Worm (Caenorhabditis elegans) whole organism, midembryonic: ENCODE measurements around the gene lhfp-4.

Experiments used
- T22C8.4 ChIP-seq: fragments of 200-800 bp; sonication (Bioruptor generic); IDR thresholded peaks from 2 replicates; pipeline ENCODE4 v1.3.6; 2022; ENCODE audit warnings: missing genetic modification characterization, missing compliant biosample characterization
- cog-1 ChIP-seq: sonication (generic microtip); optimal IDR thresholded peaks from 2 replicates; lab custom pipeline; 2016; ENCODE audit warnings: missing genetic modification characterization, missing compliant biosample characterization
- flt-1 ChIP-seq: fragments of 200-800 bp; sonication (Bioruptor generic); IDR thresholded peaks from 2 replicates; pipeline ENCODE4 v1.3.6; 2022; ENCODE audit warnings: missing genetic modification characterization, missing compliant biosample characterization
- klf-2 ChIP-seq: fragments of 200-800 bp; sonication (Bioruptor generic); conservative IDR thresholded peaks from 2 replicates; pipeline ENCODE4 v1.3.6; 2022; ENCODE audit warnings: missing genetic modification reagents, missing genetic modification characterization, missing compliant biosample characterization
- med-1 ChIP-seq: sonication (generic microtip); optimal IDR thresholded peaks from 2 replicates; lab custom pipeline; 2017; ENCODE audit warnings: missing genetic modification characterization, mild to moderate bottlenecking, missing compliant biosample characterization, antibody characterized with exemption, missing genetic modification reagents; ENCODE audit not compliant: insufficient read depth
- ref-1 ChIP-seq: fragments of 200-800 bp; sonication (Bioruptor generic); conservative IDR thresholded peaks from 2 replicates; pipeline ENCODE4 v1.3.6; 2022; ENCODE audit warnings: missing genetic modification reagents, missing genetic modification characterization, missing compliant biosample characterization
- tab-1 ChIP-seq: fragments of 200-800 bp; sonication (Bioruptor generic); IDR thresholded peaks from 2 replicates; pipeline ENCODE4 v1.3.6; 2022; ENCODE audit warnings: missing genetic modification characterization, missing compliant biosample characterization
- ztf-23 ChIP-seq: fragments of 200-800 bp; sonication (Bioruptor generic); IDR thresholded peaks from 2 replicates; pipeline ENCODE4 v1.3.6; 2022; ENCODE audit warnings: missing genetic modification reagents, missing genetic modification characterization, missing compliant biosample characterization
- ztf-29 ChIP-seq: fragments of 200-800 bp; sonication (Bioruptor generic); IDR thresholded peaks from 2 replicates; pipeline ENCODE4 v1.3.6; 2022; ENCODE audit warnings: missing genetic modification reagents, missing genetic modification characterization, missing compliant biosample characterization

lhfp-4 gene

ce11 chrIV:17275281-17275680, at the start of gene lhfp-4:
TSS of gene lhfp-4 (plus strand) at chrIV:17275581.
- no peak for TF ChIP-seq ref-1
- TF ChIP-seq tab-1 (GFP tag; lab: Robert Waterston, UW), result no peak
- TF ChIP-seq ztf-29, result no peak
- no peak for TF ChIP-seq ztf-23 (GFP tag; lab: Robert Waterston, UW)
- no peak for TF ChIP-seq med-1 (GFP tag; lab: Kevin White, UChicago)
- TF ChIP-seq cog-1 (tag; lab: Kevin White, UChicago), result no peak

DNA sequence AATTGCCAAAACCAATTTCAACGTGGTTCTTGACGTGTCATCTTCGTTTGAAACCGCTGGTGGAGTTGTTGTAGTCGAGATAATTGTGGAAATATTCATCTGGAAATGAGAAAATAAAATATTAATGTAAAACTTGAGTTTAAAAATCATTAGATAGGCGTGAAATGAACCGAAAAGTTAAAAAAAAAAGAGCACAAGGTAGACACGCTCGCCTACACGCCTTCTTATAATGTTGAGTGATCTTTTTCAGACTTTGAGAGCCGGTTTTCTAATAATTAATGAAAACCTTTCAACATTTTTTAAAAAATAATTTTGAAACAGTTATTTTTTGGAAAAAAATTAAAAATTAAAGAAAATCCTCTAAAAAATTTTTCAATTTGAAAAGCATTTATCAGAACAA, 44.4 kb upstream of the lhfp-4 start, which contains the start of gene npr-32:
npr-32 (minus strand) TSS at position 101 of the 400 bp plus-strand sequence.
- TF ChIP-seq tab-1 (GFP tag; lab: Robert Waterston, UW), result no peak
- TF ChIP-seq ztf-23 (GFP tag; lab: Robert Waterston, UW), result no peak
- no peak for TF ChIP-seq med-1 (GFP tag; lab: Kevin White, UChicago)
- TF ChIP-seq flt-1 (GFP tag; lab: Robert Waterston, UW), result no peak
- TF ChIP-seq cog-1 (tag; lab: Kevin White, UChicago), result no peak
- no peak for TF ChIP-seq T22C8.4
- no peak for TF ChIP-seq ref-1
- TF ChIP-seq klf-2 (GFP tag; lab: Robert Waterston, UW), result no peak
- TF ChIP-seq ztf-29, result no peak

- no peak for TF ChIP-seq T22C8.4
- TF ChIP-seq flt-1 (GFP tag; lab: Robert Waterston, UW), result no peak
- no peak for TF ChIP-seq ztf-29
- TF ChIP-seq med-1 (GFP tag; lab: Kevin White, UChicago), result no peak
These were observed 42.5 kb upstream of the lhfp-4 start for ce11 chrIV:17232899-17233298.

ce11 chrIV:17233494-17233893, 41.9 kb upstream of the lhfp-4 start:
- TF ChIP-seq cog-1 (tag; lab: Kevin White, UChicago), result no peak
- no peak for TF ChIP-seq ztf-29
- no peak for TF ChIP-seq tab-1 (GFP tag; lab: Robert Waterston, UW)
- no peak for TF ChIP-seq ref-1
- no peak for TF ChIP-seq med-1 (GFP tag; lab: Kevin White, UChicago)

DNA sequence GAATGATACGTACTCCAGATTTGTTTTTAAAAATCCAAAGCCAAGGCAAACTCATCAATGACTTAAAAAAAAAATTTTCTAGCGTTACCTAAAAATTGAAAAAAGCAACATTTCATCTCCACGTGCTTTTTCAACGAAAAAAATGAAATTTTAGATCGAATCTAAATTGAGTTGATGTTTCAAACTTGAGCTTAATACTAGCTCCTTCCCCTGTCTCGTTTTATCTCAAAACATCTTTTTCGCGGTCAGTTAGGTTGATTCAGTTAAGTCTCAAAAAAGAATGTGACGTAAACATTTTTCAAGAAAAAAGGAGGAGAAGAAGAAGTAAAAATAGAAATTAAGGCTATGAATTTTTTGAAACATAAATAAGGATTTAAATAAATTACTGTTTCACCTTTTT, 38.4 kb upstream of the lhfp-4 start:
- TF ChIP-seq ztf-29, result no peak
- TF ChIP-seq ref-1, result no peak
- TF ChIP-seq flt-1 (GFP tag; lab: Robert Waterston, UW), result no peak
- TF ChIP-seq cog-1 (tag; lab: Kevin White, UChicago), result no peak
- TF ChIP-seq T22C8.4, result no peak
- TF ChIP-seq klf-2 (GFP tag; lab: Robert Waterston, UW), result no peak
- TF ChIP-seq tab-1 (GFP tag; lab: Robert Waterston, UW), result no peak
- TF ChIP-seq med-1 (GFP tag; lab: Kevin White, UChicago), result no peak
- TF ChIP-seq ztf-23 (GFP tag; lab: Robert Waterston, UW), result no peak

DNA sequence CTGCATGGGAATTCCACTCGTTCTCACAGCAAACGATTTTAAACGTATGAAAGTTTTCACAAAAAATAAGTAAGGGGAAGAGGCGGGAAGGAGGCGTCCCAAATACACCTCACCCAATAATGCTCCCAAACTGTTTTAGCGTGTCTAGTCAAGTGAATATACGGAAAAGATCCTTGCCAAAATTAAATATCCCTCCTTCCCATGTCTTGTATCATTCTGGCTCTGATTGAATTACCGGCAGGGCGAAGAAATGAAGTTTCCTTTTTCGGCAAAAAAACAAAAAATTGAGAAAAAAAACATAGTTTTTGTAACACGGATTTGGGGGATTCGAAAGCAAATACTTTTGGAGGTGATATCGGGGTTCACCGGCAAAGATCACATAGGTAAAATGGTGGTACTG, 36.4 kb upstream of the lhfp-4 start:
- no peak for TF ChIP-seq ztf-23 (GFP tag; lab: Robert Waterston, UW)
- TF ChIP-seq flt-1 (GFP tag; lab: Robert Waterston, UW), result no peak
- TF ChIP-seq ztf-29, result no peak
- TF ChIP-seq klf-2 (GFP tag; lab: Robert Waterston, UW), result no peak
- no peak for TF ChIP-seq T22C8.4
- TF ChIP-seq med-1 (GFP tag; lab: Kevin White, UChicago), result no peak
- TF ChIP-seq ref-1, result no peak
- no peak for TF ChIP-seq cog-1 (tag; lab: Kevin White, UChicago)
- no peak for TF ChIP-seq tab-1 (GFP tag; lab: Robert Waterston, UW)

ce11 chrIV:17245200-17245599, 30.2 kb upstream of the lhfp-4 start, which contains the start of gene ZK550.2:
TSS of gene ZK550.2 (plus strand) at chrIV:17245584.
- TF ChIP-seq T22C8.4 (no peak), cog-1 (tag; lab: Kevin White, UChicago) (no peak), tab-1 (GFP tag; lab: Robert Waterston, UW) (no peak), ref-1 (no peak)

DNA sequence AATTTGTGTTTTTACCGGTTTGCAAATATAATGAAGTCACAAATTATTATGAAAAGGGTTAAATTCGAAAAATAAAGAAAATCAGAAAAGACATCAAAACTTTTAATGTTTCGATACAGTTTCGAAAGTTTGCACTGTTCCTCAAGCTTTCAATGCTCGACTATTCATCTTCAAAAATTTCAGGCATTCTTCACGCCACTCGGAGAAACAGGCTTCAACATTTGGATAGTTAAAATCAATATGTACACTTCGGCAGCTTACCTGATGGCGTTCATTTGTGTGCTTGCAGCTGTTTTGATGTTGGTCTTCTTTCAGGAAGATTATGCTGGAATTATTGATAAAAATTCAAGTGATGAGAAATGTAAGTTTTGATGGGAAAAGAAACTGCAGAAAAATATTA, 28.2 kb upstream of the lhfp-4 start:
- no peak for TF ChIP-seq ztf-23 (GFP tag; lab: Robert Waterston, UW)
- TF ChIP-seq cog-1 (tag; lab: Kevin White, UChicago), result no peak
- TF ChIP-seq klf-2 (GFP tag; lab: Robert Waterston, UW), result no peak
- TF ChIP-seq med-1 (GFP tag; lab: Kevin White, UChicago), result no peak
- TF ChIP-seq T22C8.4, result no peak
- no peak for TF ChIP-seq ztf-29
- TF ChIP-seq flt-1 (GFP tag; lab: Robert Waterston, UW), result no peak
- TF ChIP-seq ref-1, result no peak
- TF ChIP-seq tab-1 (GFP tag; lab: Robert Waterston, UW), result no peak

DNA sequence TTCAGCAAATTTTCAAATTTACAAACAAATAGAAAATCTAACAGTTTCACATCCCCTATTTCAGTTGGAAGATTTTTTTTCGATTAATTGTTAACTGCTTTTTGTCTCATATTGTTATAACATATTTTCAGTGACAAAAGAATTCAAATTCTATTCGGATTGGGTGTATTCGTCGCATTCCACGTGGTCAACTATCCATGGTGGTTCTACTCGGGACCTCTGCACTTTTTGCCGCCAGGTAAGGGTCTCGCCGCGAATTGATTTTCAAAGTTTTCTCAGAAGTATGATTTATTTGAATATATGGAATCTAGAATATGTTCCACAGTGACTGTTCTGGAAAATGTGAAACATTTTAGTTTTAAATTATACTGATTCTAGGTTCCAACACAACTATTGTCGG, 26.8 kb upstream of the lhfp-4 start:
- TF ChIP-seq ztf-29 (no peak), med-1 (GFP tag; lab: Kevin White, UChicago) (no peak), ztf-23 (GFP tag; lab: Robert Waterston, UW) (no peak), klf-2 (GFP tag; lab: Robert Waterston, UW) (no peak), T22C8.4 (no peak), cog-1 (tag; lab: Kevin White, UChicago) (no peak), tab-1 (GFP tag; lab: Robert Waterston, UW) (no peak), flt-1 (GFP tag; lab: Robert Waterston, UW) (no peak), ref-1 (no peak)

DNA sequence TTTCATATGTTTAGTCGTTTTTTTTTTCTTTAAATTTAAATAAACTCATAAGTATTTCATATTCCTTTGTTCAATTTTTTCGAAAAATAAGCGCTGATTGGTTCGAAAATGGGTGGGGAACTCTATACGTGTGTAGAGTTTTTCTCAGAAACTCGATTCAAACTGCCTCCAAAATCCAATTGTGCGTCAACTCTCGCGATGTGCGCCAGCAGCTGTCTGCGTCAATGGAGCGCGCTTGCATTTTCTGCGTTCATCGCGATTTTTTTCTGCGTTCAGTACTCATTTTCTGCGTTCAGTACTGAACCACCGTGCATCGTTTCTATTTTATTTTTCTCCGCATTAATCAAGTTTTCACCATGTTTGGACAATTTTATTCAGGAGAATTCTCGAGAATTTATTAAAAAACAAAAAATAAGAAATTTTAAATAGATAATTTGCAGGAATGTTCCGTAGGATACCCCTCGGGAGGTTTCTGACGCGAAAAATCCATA, 25.6 kb upstream of the lhfp-4 start, which contains the start of gene eelo-2:
eelo-2 (plus strand) TSS at position 441 of the 491 bp plus-strand sequence.
- TF ChIP-seq klf-2 (GFP tag; lab: Robert Waterston, UW) (no peak), ztf-23 (GFP tag; lab: Robert Waterston, UW) (peak; percentile 84), ztf-29 (peak; percentile 70), flt-1 (GFP tag; lab: Robert Waterston, UW) (peak; percentile 86), cog-1 (tag; lab: Kevin White, UChicago) (peak; percentile 81), med-1 (GFP tag; lab: Kevin White, UChicago) (no peak)
